Fruit fly (Drosophila melanogaster): ENCODE results near the gene CG43083.

CG43083 gene

dm6 chr3L:15649561-15649960 lies 1.2 kb downstream of the CG43083 start, which contains the start of the genes Eig71Ea and Eig71Eb:
Gene Eig71Ea (minus strand): TSS chr3L:15649661.
Gene Eig71Eb (plus strand): TSS chr3L:15649936.
- no peak for TF ChIP-seq CG10209 (GFP tag; optimal IDR thresholded peaks at IDR 0.05)
- no peak for TF ChIP-seq CG9797 (GFP tag; optimal IDR thresholded peaks at IDR 0.05)
- TF ChIP-seq bcd (GFP tag; optimal IDR thresholded peaks at IDR 0.05) = no peak
- TF ChIP-seq CG8290 (GFP tag; optimal IDR thresholded peaks at IDR 0.05) = no peak
- TF ChIP-seq CG8290 (tag; optimal IDR thresholded peaks at IDR 0.05) = no peak
- TF ChIP-seq CG18619 (GFP tag; optimal IDR thresholded peaks at IDR 0.05) = no peak
- TF ChIP-seq CG31224 (GFP tag; IDR thresholded peaks at IDR 0.05) = no peak

DNA sequence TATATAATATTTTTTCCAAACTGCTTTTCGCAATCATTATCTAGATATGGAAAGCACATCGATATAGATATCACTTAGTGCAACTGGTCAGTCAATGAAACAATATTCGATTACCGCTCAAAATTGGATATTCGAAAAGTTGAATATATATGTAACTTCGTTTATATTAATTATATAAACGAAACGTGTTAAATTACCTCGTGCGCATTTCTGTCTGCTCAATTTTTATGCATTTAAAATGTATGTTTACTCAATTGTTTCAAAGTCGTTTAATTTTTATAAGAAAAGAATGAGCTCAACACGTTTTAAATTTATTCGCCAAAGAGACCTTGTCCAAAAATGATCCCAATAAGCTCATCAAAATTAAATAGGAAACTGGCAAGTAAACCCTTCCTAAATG lies 2.2 kb downstream of the CG43083 start, which contains the start of gene CG43084:
Gene CG43084, plus strand, starts transcription at position 301 of the 400 bp plus-strand sequence.
- TF ChIP-seq Jarid2 (GFP tag; optimal IDR thresholded peaks at IDR 0.05) (no peak), fd102C (GFP tag; optimal IDR thresholded peaks at IDR 0.05) (no peak), NFAT (GFP tag; IDR thresholded peaks at IDR 0.05) (no peak), Dll (GFP tag; IDR thresholded peaks at IDR 0.05; ENCODE audit: partially characterized antibody) (no peak), GATAe (GFP tag; conservative IDR thresholded peaks at IDR 0.05) (no peak), Ptx1 (GFP tag; IDR thresholded peaks at IDR 0.05) (no peak), mirr (GFP tag; optimal IDR thresholded peaks at IDR 0.05) (no peak), peb (GFP tag; IDR thresholded peaks at IDR 0.05) (no peak), nerfin-1 (tag; optimal IDR thresholded peaks at IDR 0.05) (no peak), gsb (GFP tag; IDR thresholded peaks at IDR 0.05) (no peak), CG7745 (tag; optimal IDR thresholded peaks at IDR 0.05) (no peak)

dm6 chr3L:15652154-15652553 lies 3.8 kb downstream of the CG43083 start, which contains the start of the genes Eig71Ec and Eig71Ed:
Gene Eig71Ec (minus strand): TSS chr3L:15652254.
Gene Eig71Ed (plus strand): TSS chr3L:15652537.
- no peak for TF ChIP-seq CG1832 (GFP tag; optimal IDR thresholded peaks at IDR 0.05)
- no peak for TF ChIP-seq CG14667 (GFP tag; IDR thresholded peaks at IDR 0.05)
- no peak for TF ChIP-seq bowl (GFP tag; IDR thresholded peaks at IDR 0.05)
- no peak for TF ChIP-seq CG10431 (GFP tag; optimal IDR thresholded peaks at IDR 0.05)
- TF ChIP-seq ewg (GFP tag; optimal IDR thresholded peaks at IDR 0.05) = no peak
- no peak for TF ChIP-seq YL-1 (GFP tag; optimal IDR thresholded peaks at IDR 0.05)
- no peak for TF ChIP-seq CTCF (GFP tag; optimal IDR thresholded peaks at IDR 0.05)
- TF ChIP-seq Atf-2 (GFP tag; optimal IDR thresholded peaks at IDR 0.05) = no peak
- no peak for TF ChIP-seq CG16863 (GFP tag; optimal IDR thresholded peaks at IDR 0.05)
- no peak for TF ChIP-seq NC2α (GFP tag; optimal IDR thresholded peaks at IDR 0.05)
- no peak for TF ChIP-seq CG2678 (tag; optimal IDR thresholded peaks at IDR 0.05)
- TF ChIP-seq zfh1 (GFP tag; IDR thresholded peaks at IDR 0.05) = no peak
- no peak for TF ChIP-seq CG4617 (GFP tag; optimal IDR thresholded peaks at IDR 0.05; ENCODE audit: borderline replicate concordance)
- no peak for TF ChIP-seq Vsx1 (GFP tag; optimal IDR thresholded peaks at IDR 0.05)
- TF ChIP-seq sob (GFP tag; IDR thresholded peaks at IDR 0.05) = no peak

dm6 chr3L:15655910-15656309 lies 7.5 kb downstream of the CG43083 start, which contains the start of gene Eig71Ee:
Gene Eig71Ee (minus strand): TSS chr3L:15656010.
- TF ChIP-seq ro (GFP tag; IDR thresholded peaks at IDR 0.05) = no peak
- TF ChIP-seq CG10209 (GFP tag; optimal IDR thresholded peaks at IDR 0.05) = no peak
- TF ChIP-seq ab (GFP tag; optimal IDR thresholded peaks at IDR 0.05) = no peak
- TF ChIP-seq CG16815 (GFP tag; optimal IDR thresholded peaks at IDR 0.05) = no peak
- no peak for TF ChIP-seq CG2116 (GFP tag; optimal IDR thresholded peaks at IDR 0.05)
- TF ChIP-seq CG17385 (GFP tag; optimal IDR thresholded peaks at IDR 0.05) = no peak
- peak; percentile 24 for TF ChIP-seq Ets65A (GFP tag)
